Worm (Caenorhabditis elegans): ENCODE data around the gene plpp-1.1.

DNA sequence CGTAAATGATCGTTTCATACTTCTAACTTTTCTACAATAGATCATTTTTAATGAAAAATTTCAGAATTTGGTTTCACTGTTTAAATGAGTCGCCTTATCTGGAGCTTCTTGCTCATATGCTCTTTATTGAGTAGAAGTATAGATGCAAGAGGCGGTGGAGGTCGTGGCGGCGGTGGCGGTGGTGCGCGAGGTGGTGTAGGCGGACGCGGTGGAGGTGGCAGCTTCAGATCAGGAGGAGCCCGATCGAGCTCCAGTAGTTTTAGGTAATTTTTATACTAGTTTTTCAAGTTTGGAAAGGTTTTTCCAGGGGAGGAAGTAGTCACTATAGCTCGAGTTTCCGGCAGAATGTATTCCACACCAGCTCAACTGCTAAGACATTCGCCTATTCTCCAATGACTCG, 25.0 kb downstream of the plpp-1.1 start, which contains the start of gene F53C3.3:
- TF ChIP-seq lin-39 (tag; optimal IDR thresholded peaks at IDR 0.05) (no peak), nhr-12 (tag; optimal IDR thresholded peaks at IDR 0.05) (no peak), ztf-11 (tag; optimal IDR thresholded peaks at IDR 0.05) (no peak), nhr-23 (tag; optimal IDR thresholded peaks at IDR 0.05) (no peak), nhr-6 (tag; optimal IDR thresholded peaks at IDR 0.05) (no peak), fos-1 (tag; optimal IDR thresholded peaks at IDR 0.05) (no peak), snpc-4 (tag; optimal IDR thresholded peaks at IDR 0.05) (no peak), nhr-11 (tag; optimal IDR thresholded peaks at IDR 0.05) (no peak), dmd-4 (tag; optimal IDR thresholded peaks at IDR 0.05) (no peak), nhr-25 (tag; optimal IDR thresholded peaks at IDR 0.05) (no peak)
